Fruit fly (Drosophila melanogaster): ENCODE results near the gene CG42394.

Gene CG42394

DNA sequence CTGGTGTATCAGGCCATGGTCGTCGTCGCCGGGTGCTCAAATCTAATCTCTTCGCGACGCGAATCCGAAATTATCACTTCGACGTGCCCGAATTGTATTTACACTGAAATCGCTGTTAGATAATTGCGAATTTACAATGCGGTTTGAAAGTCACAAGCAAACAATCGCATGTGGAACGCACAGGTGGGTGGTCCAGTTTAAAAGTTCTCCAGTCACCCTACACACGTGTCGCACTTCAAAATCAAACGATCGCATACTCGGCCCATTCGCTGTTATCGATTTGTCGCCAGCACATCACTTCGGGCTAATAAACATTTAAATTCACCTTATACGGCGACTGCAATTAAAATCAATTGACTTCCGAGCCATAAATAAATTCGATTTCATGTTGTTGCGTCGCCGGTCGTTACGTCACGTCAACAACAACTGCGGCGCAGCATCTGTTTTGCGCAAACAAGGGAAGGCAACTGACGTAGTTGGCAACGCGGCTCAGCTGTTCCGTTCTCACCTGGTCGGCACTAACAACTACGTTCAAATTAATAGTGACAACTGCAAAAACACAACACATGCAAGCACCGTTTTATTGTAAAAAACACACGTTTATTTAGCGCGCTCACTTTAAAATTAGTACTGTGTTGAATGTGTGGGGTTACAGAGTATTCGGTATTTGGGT, 13.3 kb downstream of the CG42394 start, which contains the start of gene CG6574 (continued):
- no peak for TF ChIP-seq gsb (GFP tag; IDR thresholded peaks at IDR 0.05)
- TF ChIP-seq CG10959 (GFP tag; IDR thresholded peaks at IDR 0.05), result no peak
- TF ChIP-seq CG6765 (GFP tag; optimal IDR thresholded peaks at IDR 0.05), result no peak
- no peak for TF ChIP-seq Sox102F (GFP tag; optimal IDR thresholded peaks at IDR 0.05)
- no peak for TF ChIP-seq MTF-1 (GFP tag; optimal IDR thresholded peaks at IDR 0.05; ENCODE audit: borderline replicate concordance)
- TF ChIP-seq mld (GFP tag; IDR thresholded peaks at IDR 0.05; ENCODE audit: partially characterized antibody), result no peak
- TF ChIP-seq Hmr (GFP tag; optimal IDR thresholded peaks at IDR 0.05), result peak; percentile 43
- TF ChIP-seq zfh1 (GFP tag; IDR thresholded peaks at IDR 0.05), result 0 out of 3 replicates have a peak, but pooled peaks have one; percentile 18
- TF ChIP-seq CG6791 (GFP tag; IDR thresholded peaks at IDR 0.05; ENCODE audit: partially characterized antibody), result no peak
- no peak for TF ChIP-seq CG6689 (GFP tag; IDR thresholded peaks at IDR 0.05)
- TF ChIP-seq CG43689 (GFP tag; IDR thresholded peaks at IDR 0.05), result no peak
- TF ChIP-seq CG8089 (GFP tag; optimal IDR thresholded peaks at IDR 0.05), result no peak
- no peak for TF ChIP-seq CG8290 (GFP tag; optimal IDR thresholded peaks at IDR 0.05)
- TF ChIP-seq CG8290 (tag; optimal IDR thresholded peaks at IDR 0.05), result peak in 1 of 2 experiments; percentile 14
- TF ChIP-seq stwl (tag; optimal IDR thresholded peaks at IDR 0.05), result peak; percentile 11
- no peak for TF ChIP-seq Gug (GFP tag; IDR thresholded peaks at IDR 0.05)
- TF ChIP-seq pnt (GFP tag; optimal IDR thresholded peaks at IDR 0.05), result no peak
- TF ChIP-seq Oaz (GFP tag; IDR thresholded peaks at IDR 0.05), result no peak
- no peak for TF ChIP-seq slou (GFP tag; optimal IDR thresholded peaks at IDR 0.05)
- no peak for TF ChIP-seq vfl (GFP tag; optimal IDR thresholded peaks at IDR 0.05)
- peak; percentile 15 for TF ChIP-seq CG14710 (tag; optimal IDR thresholded peaks at IDR 0.05)
- TF ChIP-seq row (GFP tag; IDR thresholded peaks at IDR 0.05), result no peak
- no peak for TF ChIP-seq Hsf (GFP tag; optimal IDR thresholded peaks at IDR 0.05)
- TF ChIP-seq tio (GFP tag; optimal IDR thresholded peaks at IDR 0.05), result no peak
- no peak for TF ChIP-seq chif (GFP tag; optimal IDR thresholded peaks at IDR 0.05)
- TF ChIP-seq Ets65A (GFP tag), result no peak
- TF ChIP-seq CG11696 (GFP tag; IDR thresholded peaks at IDR 0.05), result peak; percentile 95
- TF ChIP-seq Nf-YB (GFP tag; optimal IDR thresholded peaks at IDR 0.05), result no peak
- no peak for TF ChIP-seq CG4404 (GFP tag; IDR thresholded peaks at IDR 0.05)
- TF ChIP-seq Hr51 (GFP tag; optimal IDR thresholded peaks at IDR 0.05), result no peak
- no peak for TF ChIP-seq Gsc (GFP tag; IDR thresholded peaks at IDR 0.05)
- no peak for TF ChIP-seq sqz (GFP tag; optimal IDR thresholded peaks at IDR 0.05)
- TF ChIP-seq B-H2 (GFP tag; optimal IDR thresholded peaks at IDR 0.05), result no peak
- TF ChIP-seq gce (GFP tag; IDR thresholded peaks at IDR 0.05), result no peak
- TF ChIP-seq CG10462 (GFP tag; optimal IDR thresholded peaks at IDR 0.05), result no peak
- no peak for TF ChIP-seq sc (optimal IDR thresholded peaks at IDR 0.05)
- no peak for TF ChIP-seq sc (GFP tag; optimal IDR thresholded peaks at IDR 0.05)
- no peak for TF ChIP-seq hbn (GFP tag; IDR thresholded peaks at IDR 0.05; ENCODE audit: partially characterized antibody)
- peak; percentile 57; the same call in 1 of the 2 replicates for TF ChIP-seq MBD-R2 (GFP tag; IDR thresholded peaks at IDR 0.05)
- no peak for TF ChIP-seq bbx (GFP tag; IDR thresholded peaks at IDR 0.05; ENCODE audit: partially characterized antibody)
- TF ChIP-seq crc (GFP tag; optimal IDR thresholded peaks at IDR 0.05), result no peak
- TF ChIP-seq Elba2 (GFP tag; optimal IDR thresholded peaks at IDR 0.05), result no peak
- TF ChIP-seq CG6175 (GFP tag; IDR thresholded peaks at IDR 0.05), result no peak; the same call in 2 of the 3 replicates
- TF ChIP-seq CG2129 (GFP tag; IDR thresholded peaks at IDR 0.05; ENCODE audit: partially characterized antibody), result no peak
- TF ChIP-seq Blimp-1 (GFP tag; optimal IDR thresholded peaks at IDR 0.05), result no peak
- TF ChIP-seq jumu (GFP tag; optimal IDR thresholded peaks at IDR 0.05), result no peak
- peak; percentile 23 for TF ChIP-seq Meics (GFP tag; optimal IDR thresholded peaks at IDR 0.05)
- peak; percentile 29 for TF ChIP-seq CG10979 (tag; optimal IDR thresholded peaks at IDR 0.05)
- TF ChIP-seq Awh (GFP tag; IDR thresholded peaks at IDR 0.05), result no peak
- TF ChIP-seq Mes4 (GFP tag; optimal IDR thresholded peaks at IDR 0.05), result no peak
- TF ChIP-seq CG16863 (GFP tag; optimal IDR thresholded peaks at IDR 0.05), result no peak

Measured in whole organism, embryonic.